Worm (Caenorhabditis elegans) whole organism, early embryonic: ENCODE data around the gene ZK377.15.

Experiments used
- B0310.2 ChIP-seq: sonication (generic microtip); optimal IDR thresholded peaks from 2 replicates; lab custom pipeline; 2016; ENCODE audit warnings: mild to moderate bottlenecking, missing genetic modification characterization, missing compliant biosample characterization
- F13C5.2 ChIP-seq: sonication (generic microtip); optimal IDR thresholded peaks from 2 replicates; lab custom pipeline; 2017; ENCODE audit warnings: mild to moderate bottlenecking, missing genetic modification characterization, inconsistent platforms, missing compliant biosample characterization
- aly-1 ChIP-seq: sonication (generic microtip); optimal IDR thresholded peaks from 2 replicates; lab custom pipeline; 2016; ENCODE audit warnings: missing genetic modification characterization, missing compliant biosample characterization
- ama-1 ChIP-seq: fragments of 150-350 bp; optimal IDR thresholded peaks from 2 replicates; lab custom pipeline; 2014
- ceh-13 ChIP-seq: fragments of 200-800 bp; sonication (Bioruptor generic); optimal IDR thresholded peaks from 2 replicates; lab custom pipeline; 2018; ENCODE audit warnings: mild to moderate bottlenecking, missing genetic modification characterization, missing compliant biosample characterization
- ceh-36 ChIP-seq: sonication (generic microtip); optimal IDR thresholded peaks from 2 replicates; lab custom pipeline; 2016; ENCODE audit warnings: missing genetic modification characterization, inconsistent platforms, missing compliant biosample characterization
- ets-7 ChIP-seq: sonication (generic microtip); optimal IDR thresholded peaks from 2 replicates; lab custom pipeline; 2016; ENCODE audit warnings: missing genotype, missing genetic modification characterization, missing compliant biosample characterization
- flt-1 ChIP-seq: fragments of 200-800 bp; sonication (Bioruptor generic); IDR thresholded peaks from 2 replicates; pipeline ENCODE4 v1.3.6; 2022; ENCODE audit warnings: missing genetic modification characterization, missing compliant biosample characterization
- hmbx-1 ChIP-seq: sonication (generic microtip); optimal IDR thresholded peaks from 2 replicates; lab custom pipeline; 2016; ENCODE audit warnings: mild to moderate bottlenecking, missing genetic modification characterization, missing compliant biosample characterization
- hmg-4 ChIP-seq: fragments of 200-800 bp; sonication (Bioruptor generic); optimal IDR thresholded peaks from 2 replicates; lab custom pipeline; 2018; ENCODE audit warnings: mild to moderate bottlenecking, missing genetic modification characterization, missing compliant biosample characterization
- hnd-1 ChIP-seq: sonication (generic microtip); optimal IDR thresholded peaks from 2 replicates; lab custom pipeline; 2016; ENCODE audit warnings: missing genetic modification characterization, missing compliant biosample characterization
- pes-1 ChIP-seq: fragments of 200-800 bp; sonication (Bioruptor generic); IDR thresholded peaks from 2 replicates; pipeline ENCODE4 v1.3.6; 2022; ENCODE audit warnings: missing genetic modification reagents, missing genetic modification characterization, missing compliant biosample characterization
- scrt-1 ChIP-seq: fragments of 200-800 bp; sonication (Bioruptor generic); IDR thresholded peaks from 2 replicates; pipeline ENCODE4 v1.3.6; 2022; ENCODE audit warnings: missing genetic modification characterization, missing compliant biosample characterization
- sea-1 ChIP-seq: fragments of 200-800 bp; sonication (Bioruptor generic); conservative IDR thresholded peaks from 2 replicates; pipeline ENCODE4 v1.3.6; 2022; ENCODE audit warnings: missing genetic modification characterization, missing compliant biosample characterization
- tbx-11 ChIP-seq: fragments of 200-800 bp; sonication (Bioruptor generic); IDR thresholded peaks from 2 replicates; pipeline ENCODE4 v1.3.6; 2022; ENCODE audit warnings: missing genetic modification characterization, missing compliant biosample characterization
- tbx-37 ChIP-seq: fragments of 200-800 bp; sonication (Bioruptor generic); conservative IDR thresholded peaks from 2 replicates; pipeline ENCODE4 v1.3.6; 2022; ENCODE audit warnings: missing genetic modification reagents, missing genetic modification characterization, missing compliant biosample characterization
- tra-4 ChIP-seq: sonication (generic microtip); optimal IDR thresholded peaks from 2 replicates; lab custom pipeline; 2017; ENCODE audit warnings: missing genetic modification characterization, missing compliant biosample characterization

ZK377.15 gene

DNA sequence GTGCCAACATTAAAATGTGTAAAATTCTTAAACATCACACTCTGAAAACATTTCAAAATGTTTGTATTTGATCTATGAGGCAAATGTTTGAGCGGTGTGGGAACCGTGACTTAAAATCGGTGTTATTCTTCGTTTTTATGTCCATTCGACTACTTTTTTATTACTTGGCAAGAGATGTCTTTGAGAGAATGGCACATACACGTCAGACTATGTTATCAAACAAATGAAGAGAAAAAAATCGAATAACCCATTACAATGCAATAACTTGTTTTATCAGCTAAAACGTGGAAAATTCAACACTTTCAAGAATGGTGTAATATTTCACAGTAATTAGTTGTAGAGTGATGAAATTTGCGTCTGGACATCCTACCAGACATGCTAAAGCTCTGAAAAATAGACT, 34.2 kb upstream of the ZK377.15 start:
- TF ChIP-seq sea-1 (no peak), tra-4 (tag; lab: Kevin White, UChicago) (no peak), flt-1 (GFP tag; lab: Robert Waterston, UW) (no peak), aly-1 (tag; lab: Kevin White, UChicago) (no peak), tbx-11 (GFP tag; lab: Robert Waterston, UW) (no peak), ama-1 (no peak)

DNA sequence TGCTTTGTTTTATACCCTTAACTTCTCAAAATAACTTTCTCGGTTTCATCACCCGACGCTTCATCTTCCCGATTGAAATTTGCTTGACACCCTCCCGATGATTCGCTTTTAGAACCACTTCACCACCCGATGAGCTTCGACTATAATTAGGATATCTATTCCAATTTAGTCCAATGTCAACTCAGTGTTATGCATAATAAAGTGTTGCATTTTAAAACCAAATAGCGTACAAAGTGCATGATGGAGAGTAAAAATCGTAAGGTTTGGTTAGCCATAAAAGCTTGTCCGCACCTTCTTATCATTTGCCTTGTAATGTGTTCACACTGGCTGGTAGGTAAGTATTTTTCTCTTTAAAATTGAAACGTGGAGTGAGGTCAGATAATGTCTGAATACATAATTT, 33.3 kb upstream of the ZK377.15 start, which contains the start of gene C12D12.1:
Gene C12D12.1, plus strand, starts transcription at position 301 of the 400 bp plus-strand sequence.
- TF ChIP-seq B0310.2 (tag; lab: Kevin White, UChicago): no peak
- TF ChIP-seq F13C5.2 (tag; lab: Kevin White, UChicago): no peak
- TF ChIP-seq scrt-1: no peak
- TF ChIP-seq pes-1 (GFP tag; lab: Robert Waterston, UW): no peak

ce11 chrX:3495776-3496175, 30.1 kb upstream of the ZK377.15 start, which contains the start of gene glt-1:
Gene glt-1, plus strand, starts transcription at chrX:3496026.
- TF ChIP-seq pes-1 (GFP tag; lab: Robert Waterston, UW) (no peak), aly-1 (tag; lab: Kevin White, UChicago) (no peak), ceh-36 (no peak), ceh-13 (no peak)

DNA sequence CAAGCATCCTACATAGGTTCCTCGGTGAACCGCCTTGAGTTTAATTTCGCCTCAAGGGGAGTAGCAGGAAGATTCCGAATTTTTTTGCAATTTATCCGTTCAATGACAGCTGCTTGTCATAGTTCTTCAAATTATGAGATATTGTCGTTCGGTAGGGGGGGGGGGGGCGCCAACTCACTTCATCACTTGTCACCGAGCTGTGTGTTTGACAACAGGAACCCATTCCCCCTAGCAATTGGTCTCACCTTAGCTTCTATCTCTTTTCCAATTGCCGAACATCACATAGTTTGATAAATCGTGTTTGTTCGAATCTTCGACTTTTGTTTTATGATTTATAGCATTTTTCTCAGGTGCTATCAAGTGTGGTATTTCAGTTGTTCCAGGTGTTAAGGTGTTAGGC, 28.9 kb upstream of the ZK377.15 start:
- TF ChIP-seq scrt-1 (no peak), tra-4 (tag; lab: Kevin White, UChicago) (no peak), tbx-11 (GFP tag; lab: Robert Waterston, UW) (no peak), pes-1 (GFP tag; lab: Robert Waterston, UW) (no peak), hnd-1 (tag; lab: Kevin White, UChicago) (no peak), ama-1 (no peak), ets-7 (tag; lab: Kevin White, UChicago) (no peak), aly-1 (tag; lab: Kevin White, UChicago) (no peak), flt-1 (GFP tag; lab: Robert Waterston, UW) (no peak), hmg-4 (GFP tag; lab: Kevin White, UChicago) (no peak)

- TF ChIP-seq aly-1 (tag; lab: Kevin White, UChicago): no peak
- no peak for TF ChIP-seq sea-1
- no peak for TF ChIP-seq tbx-11 (GFP tag; lab: Robert Waterston, UW)
- no peak for TF ChIP-seq F13C5.2 (tag; lab: Kevin White, UChicago)
- TF ChIP-seq pes-1 (GFP tag; lab: Robert Waterston, UW): no peak
- no peak for TF ChIP-seq tra-4 (tag; lab: Kevin White, UChicago)
- no peak for TF ChIP-seq hnd-1 (tag; lab: Kevin White, UChicago)
- no peak for TF ChIP-seq ets-7 (tag; lab: Kevin White, UChicago)
- no peak for TF ChIP-seq scrt-1
- TF ChIP-seq hmbx-1 (tag; lab: Kevin White, UChicago): no peak
- no peak for TF ChIP-seq B0310.2 (tag; lab: Kevin White, UChicago)
Observed at ce11 chrX:3492431-3492830, 26.7 kb upstream of the ZK377.15 start.

DNA sequence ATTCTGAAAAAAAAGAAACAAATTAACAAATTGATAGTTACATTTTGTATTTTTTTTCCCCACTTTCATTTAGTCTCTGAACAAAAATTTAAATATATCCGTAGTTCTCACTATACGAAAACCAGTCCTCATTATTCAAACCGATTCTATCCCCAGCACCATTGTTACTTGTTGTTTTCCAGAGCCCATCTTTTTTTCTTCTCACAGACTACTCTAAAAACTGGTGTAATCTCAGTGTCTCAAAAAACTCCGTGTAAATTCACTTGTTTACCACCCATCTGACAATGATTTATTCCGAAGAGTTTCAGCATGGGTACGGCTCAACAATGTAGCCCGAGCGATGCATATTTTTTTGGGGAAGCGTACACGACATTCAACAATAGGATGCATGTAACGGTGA, 23.3 kb upstream of the ZK377.15 start, which contains the start of gene C12D12.3:
Gene C12D12.3, plus strand, starts transcription at position 301 of the 400 bp plus-strand sequence.
- TF ChIP-seq tbx-11 (GFP tag; lab: Robert Waterston, UW) (no peak), hmg-4 (GFP tag; lab: Kevin White, UChicago) (no peak), flt-1 (GFP tag; lab: Robert Waterston, UW) (no peak), aly-1 (tag; lab: Kevin White, UChicago) (no peak), F13C5.2 (tag; lab: Kevin White, UChicago) (no peak), tbx-37 (no peak), scrt-1 (no peak), ets-7 (tag; lab: Kevin White, UChicago) (no peak), ceh-13 (no peak), hnd-1 (tag; lab: Kevin White, UChicago) (no peak), pes-1 (GFP tag; lab: Robert Waterston, UW) (no peak), B0310.2 (tag; lab: Kevin White, UChicago) (no peak)

DNA sequence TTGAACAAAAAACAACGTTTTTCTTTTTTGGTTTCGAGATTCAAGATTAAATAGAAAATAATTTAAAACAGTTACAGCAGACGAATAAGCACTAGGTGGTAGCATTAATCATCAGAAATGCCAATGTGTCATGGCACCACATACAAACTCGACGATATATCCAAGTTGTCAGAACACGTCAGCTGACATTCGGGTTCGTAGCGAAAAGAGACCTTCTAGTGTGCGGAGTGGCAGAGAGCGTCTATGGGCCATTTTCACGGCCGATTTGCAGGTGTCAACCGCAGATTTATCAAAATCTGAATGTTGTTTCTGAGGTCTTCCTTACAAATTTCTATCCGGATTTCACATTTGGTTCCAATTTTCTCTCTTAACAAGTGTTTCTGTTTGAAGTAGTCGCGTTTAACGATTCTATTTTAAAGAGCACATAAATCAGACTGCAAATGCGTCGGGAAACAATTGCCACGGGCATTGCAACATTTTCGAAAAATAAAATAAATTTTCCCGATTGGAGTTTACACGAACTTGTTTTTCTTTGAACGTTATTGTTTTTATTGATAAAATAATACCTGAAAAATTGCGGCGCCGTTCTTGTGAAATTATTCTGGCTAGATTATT, 22.5 kb upstream of the ZK377.15 start:
- TF ChIP-seq ets-7 (tag; lab: Kevin White, UChicago): no peak
- no peak for TF ChIP-seq scrt-1
- TF ChIP-seq flt-1 (GFP tag; lab: Robert Waterston, UW): no peak
- no peak for TF ChIP-seq hmbx-1 (tag; lab: Kevin White, UChicago)
- TF ChIP-seq pes-1 (GFP tag; lab: Robert Waterston, UW): no peak
- TF ChIP-seq ama-1: no peak
- no peak for TF ChIP-seq tbx-11 (GFP tag; lab: Robert Waterston, UW)
- TF ChIP-seq tra-4 (tag; lab: Kevin White, UChicago): no peak
- TF ChIP-seq ceh-13: no peak
- TF ChIP-seq sea-1: no peak

DNA sequence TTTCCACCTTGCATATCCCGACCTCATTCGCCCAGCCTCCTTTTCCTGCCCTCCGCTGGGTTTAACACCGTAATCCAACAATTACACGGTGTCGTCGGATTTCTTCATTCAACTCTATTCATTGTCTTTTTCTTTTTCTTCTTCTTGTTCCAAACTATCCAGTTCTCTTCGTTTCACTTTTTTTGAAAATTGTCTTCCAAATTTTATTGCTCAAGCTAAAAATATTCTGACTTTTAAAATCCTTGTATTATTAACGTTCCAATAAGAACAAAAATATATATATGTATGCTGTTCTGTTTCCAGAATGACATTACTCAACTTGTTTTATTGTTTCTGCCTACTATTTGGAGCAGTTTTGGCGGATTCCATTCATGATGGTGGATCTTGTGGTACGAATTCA, 14.3 kb upstream of the ZK377.15 start, which contains the start of gene wrt-6:
Gene wrt-6, plus strand, starts transcription at position 301 of the 400 bp plus-strand sequence.
- TF ChIP-seq ceh-13: no peak
- TF ChIP-seq B0310.2 (tag; lab: Kevin White, UChicago): no peak
- no peak for TF ChIP-seq flt-1 (GFP tag; lab: Robert Waterston, UW)
- no peak for TF ChIP-seq pes-1 (GFP tag; lab: Robert Waterston, UW)
- TF ChIP-seq F13C5.2 (tag; lab: Kevin White, UChicago): no peak
- TF ChIP-seq hmbx-1 (tag; lab: Kevin White, UChicago): no peak
- no peak for TF ChIP-seq hmg-4 (GFP tag; lab: Kevin White, UChicago)
- no peak for TF ChIP-seq ceh-36
- TF ChIP-seq sea-1: no peak
- no peak for TF ChIP-seq tra-4 (tag; lab: Kevin White, UChicago)
- TF ChIP-seq tbx-11 (GFP tag; lab: Robert Waterston, UW): no peak
- TF ChIP-seq ama-1: no peak
